Worm (Caenorhabditis elegans): ENCODE data around the gene npr-10.

DNA sequence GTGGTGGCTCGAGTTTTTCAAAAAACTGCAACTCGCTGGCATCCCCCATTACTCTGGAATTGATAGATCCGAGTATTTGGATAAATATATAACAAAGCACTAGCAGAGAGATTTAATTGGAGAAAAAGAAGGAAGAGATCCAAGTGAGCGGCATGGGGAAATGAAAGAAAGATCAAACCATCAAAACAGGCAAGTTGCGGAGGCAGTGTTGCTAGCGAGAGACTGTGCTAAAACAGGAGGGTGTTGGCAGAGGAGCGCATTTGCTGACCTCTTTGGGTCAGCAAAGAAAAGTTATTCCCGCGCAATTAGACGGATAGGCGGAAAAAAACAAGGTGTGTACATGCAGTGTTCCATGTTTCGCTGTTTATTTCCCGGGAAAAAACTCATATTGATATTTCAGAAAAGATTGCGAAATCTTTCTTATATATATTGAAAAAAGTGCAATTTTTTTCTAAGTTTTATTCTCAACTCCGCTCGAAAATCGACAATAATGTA lies 56.9 kb downstream of the npr-10 start, which contains the start of gene ppk-3:
- peak; percentile 52 for TF ChIP-seq unc-55 (GFP tag; optimal IDR thresholded peaks at IDR 0.05)
- no peak for TF ChIP-seq ama-1 (optimal IDR thresholded peaks at IDR 0.05)
- TF ChIP-seq nhr-11 (tag; optimal IDR thresholded peaks at IDR 0.05): no peak
- no peak for TF ChIP-seq Y22D7AL.16 (tag; optimal IDR thresholded peaks at IDR 0.05)
- peak; percentile 33 for TF ChIP-seq pros-1 (tag; optimal IDR thresholded peaks at IDR 0.05)
- TF ChIP-seq syd-9 (tag; optimal IDR thresholded peaks at IDR 0.05): no peak
- no peak for TF ChIP-seq ahr-1 (tag; optimal IDR thresholded peaks at IDR 0.05)
- TF ChIP-seq ztf-16 (tag; optimal IDR thresholded peaks at IDR 0.05): no peak
- TF ChIP-seq ceh-24 (tag; optimal IDR thresholded peaks at IDR 0.05): no peak

All from whole organism, late embryonic.